Worm (Caenorhabditis elegans): ENCODE measurements around the gene C08F1.10.

- TF ChIP-seq hlh-30 (tag; optimal IDR thresholded peaks at IDR 0.05; ENCODE audit: insufficient read depth), result no peak
- no peak for TF ChIP-seq sox-2 (GFP tag; IDR thresholded peaks at IDR 0.05)
- TF ChIP-seq nhr-11 (tag; optimal IDR thresholded peaks at IDR 0.05), result no peak
Observed at ce11 chrII:1788087-1788486, 2.0 kb upstream of the C08F1.10 start, which contains the start of the genes C08F1.6 and fbxb-13.

All from whole organism, late embryonic.